Worm (Caenorhabditis elegans): ENCODE data around the gene nhr-108.
"Not testable (repeated sequence)": the region's sequence is repeated elsewhere in the genome, so short reads cannot be mapped to it uniquely, and the experiment has no call there.

nhr-108 gene

DNA sequence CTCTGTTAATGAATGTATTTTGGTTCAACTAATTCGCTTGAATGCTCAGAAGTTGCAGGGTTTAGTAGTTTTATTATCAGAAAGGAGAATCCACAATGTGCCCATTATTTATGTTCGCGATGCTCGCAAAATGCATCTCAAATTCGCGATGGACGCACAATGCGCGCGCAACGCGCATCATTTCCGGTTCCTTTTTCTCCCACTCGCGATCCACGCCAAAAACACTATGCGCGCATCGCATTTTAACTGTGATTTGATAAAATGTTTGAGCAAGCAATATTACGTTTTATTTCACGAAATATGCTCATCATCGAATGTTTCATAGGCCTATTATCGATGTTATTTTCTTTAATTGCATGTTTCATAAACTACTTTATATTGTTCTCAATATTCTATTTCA is 5.6 kb upstream of the nhr-108 start, which contains the start of gene srbc-77:
Gene srbc-77 (plus strand): TSS at position 301 of the 400 bp plus-strand sequence.
- TF ChIP-seq lin-1 (GFP tag; IDR thresholded peaks at IDR 0.05); egl-43 (GFP tag; IDR thresholded peaks at IDR 0.05); F49E8.2 (tag; optimal IDR thresholded peaks at IDR 0.05; ENCODE audit: borderline replicate concordance): not testable (repeated sequence)

DNA sequence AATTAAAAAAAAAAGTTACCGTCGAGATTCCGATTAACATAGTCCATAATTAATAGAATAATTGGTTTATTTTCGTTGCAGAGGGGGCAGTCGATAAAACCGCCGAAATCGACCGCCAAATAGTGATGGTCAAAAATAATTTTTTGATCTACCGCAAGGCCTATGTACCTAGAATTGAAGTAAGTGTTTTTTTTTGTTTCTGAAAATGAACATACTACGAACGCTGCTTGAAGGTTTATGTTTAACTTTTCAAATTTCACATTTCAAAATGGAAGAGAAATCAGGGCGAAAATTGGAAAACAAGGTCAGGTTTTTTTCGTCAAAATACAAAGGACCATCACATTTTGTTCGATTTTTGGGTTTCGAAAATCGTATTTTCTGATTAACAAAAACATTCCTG is 4.1 kb upstream of the nhr-108 start, which contains the start of gene pzf-1:
Gene pzf-1 (minus strand): TSS at position 101 of the 400 bp plus-strand sequence.
- TF ChIP-seq F26F4.8 (GFP tag; conservative IDR thresholded peaks at IDR 0.05), result no peak
- no peak for TF ChIP-seq ceh-82 (tag; optimal IDR thresholded peaks at IDR 0.05)
- no peak for TF ChIP-seq arid-1 (GFP tag; conservative IDR thresholded peaks at IDR 0.05)
- TF ChIP-seq saeg-2 (GFP tag; IDR thresholded peaks at IDR 0.05), result no peak
- TF ChIP-seq dmd-9 (GFP tag; IDR thresholded peaks at IDR 0.05), result no peak

- TF ChIP-seq ceh-28 (tag; optimal IDR thresholded peaks at IDR 0.05) (no peak), F26F4.8 (GFP tag; conservative IDR thresholded peaks at IDR 0.05) (no peak), F37D6.2 (tag; optimal IDR thresholded peaks at IDR 0.05) (no peak), nhr-102 (tag; optimal IDR thresholded peaks at IDR 0.05) (no peak), pqm-1 (tag; optimal IDR thresholded peaks at IDR 0.05) (no peak), zip-11 (GFP tag; IDR thresholded peaks at IDR 0.05) (no peak), fos-1 (tag; optimal IDR thresholded peaks at IDR 0.05) (no peak), nhr-111 (GFP tag; optimal IDR thresholded peaks at IDR 0.05) (no peak), ceh-82 (tag; optimal IDR thresholded peaks at IDR 0.05) (no peak), spr-1 (tag; optimal IDR thresholded peaks at IDR 0.05) (no peak), ceh-32 (tag; optimal IDR thresholded peaks at IDR 0.05; ENCODE audit: poor library complexity) (no peak), dve-1 (tag; optimal IDR thresholded peaks at IDR 0.05; ENCODE audit: insufficient read depth) (no peak), nhr-77 (tag; optimal IDR thresholded peaks at IDR 0.05) (no peak), ceh-44 (GFP tag; IDR thresholded peaks at IDR 0.05) (no peak), tag-97 (GFP tag; IDR thresholded peaks at IDR 0.05) (no peak), mdl-1 (tag; optimal IDR thresholded peaks at IDR 0.05) (no peak), madf-9 (GFP tag; conservative IDR thresholded peaks at IDR 0.05) (no peak), nhr-76 (tag; optimal IDR thresholded peaks at IDR 0.05) (no peak)
Measured at ce11 chrV:15922979-15923378, 1.3 kb downstream of the nhr-108 start, which contains the start of gene F35E8.13. Gene F35E8.13 (plus strand): TSS chrV:15923279.

DNA sequence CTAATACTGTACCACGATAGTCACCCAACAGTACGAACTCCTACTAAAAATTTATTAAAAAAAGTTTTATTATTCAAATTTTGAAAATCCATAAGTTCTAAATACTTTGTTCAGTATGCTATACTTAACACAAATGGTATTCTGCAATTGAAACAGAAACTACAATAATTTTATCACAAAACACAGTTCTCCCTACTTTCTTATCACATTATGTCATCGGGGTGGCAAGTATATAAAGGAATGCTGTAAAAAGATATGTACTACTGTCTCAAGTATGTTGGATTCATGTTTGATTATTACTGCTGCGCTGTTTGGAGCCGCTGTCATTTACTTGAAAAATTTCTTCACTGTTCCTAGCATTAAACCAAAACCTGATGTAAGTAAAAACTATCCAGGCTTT is 3.2 kb downstream of the nhr-108 start, which contains the start of gene cdr-1:
Gene cdr-1 (plus strand): TSS at position 208 of the 400 bp plus-strand sequence.
- TF ChIP-seq unc-62 (GFP tag; optimal IDR thresholded peaks at IDR 0.05 in 1 of 2), result peak in 1 of 2 experiments; percentile 36
- TF ChIP-seq unc-62 (tag; optimal IDR thresholded peaks at IDR 0.05), result no peak
- TF ChIP-seq gei-8 (GFP tag; optimal IDR thresholded peaks at IDR 0.05), result no peak
- TF ChIP-seq F10B5.3 (tag; optimal IDR thresholded peaks at IDR 0.05), result no peak
- TF ChIP-seq mes-2 (tag; optimal IDR thresholded peaks at IDR 0.05; ENCODE audit: poor library complexity, severe bottlenecking), result no peak
- TF ChIP-seq zag-1 (tag; optimal IDR thresholded peaks at IDR 0.05), result no peak
- no peak for TF ChIP-seq dmd-8 (GFP tag; IDR thresholded peaks at IDR 0.05)
- TF ChIP-seq hif-1 (tag; optimal IDR thresholded peaks at IDR 0.05), result no peak
- TF ChIP-seq nhr-28 (tag; optimal IDR thresholded peaks at IDR 0.05), result peak; percentile 93
- TF ChIP-seq pqm-1 (tag; optimal IDR thresholded peaks at IDR 0.05), result peak; percentile 39
- TF ChIP-seq T26A8.4 (GFP tag; IDR thresholded peaks at IDR 0.05), result no peak

DNA sequence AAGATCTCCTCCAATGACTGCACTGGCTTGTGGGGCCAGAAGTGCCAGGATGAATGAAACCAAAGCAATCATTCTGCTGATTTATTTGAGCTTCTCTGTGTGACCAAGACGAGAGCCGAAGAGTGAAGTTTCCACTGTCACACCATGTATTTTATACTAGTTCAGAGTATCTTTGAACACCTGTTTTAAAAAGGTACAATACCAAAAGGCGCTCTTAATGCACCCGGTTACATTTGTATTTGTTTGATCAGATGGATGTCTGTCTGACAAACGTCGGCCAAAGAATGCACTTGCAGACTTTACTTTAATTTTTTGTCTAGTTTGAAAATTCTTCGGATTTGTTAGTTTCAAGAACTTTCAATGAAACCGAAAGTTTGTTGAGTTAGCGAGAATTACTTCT is 4.0 kb downstream of the nhr-108 start, which contains the start of gene F35E8.10:
Gene F35E8.10 (minus strand): TSS at position 101 of the 400 bp plus-strand sequence.
- TF ChIP-seq egl-43 (GFP tag; IDR thresholded peaks at IDR 0.05), result no peak
- no peak for TF ChIP-seq mxl-2 (GFP tag; conservative IDR thresholded peaks at IDR 0.05)
- TF ChIP-seq fkh-10 (GFP tag; optimal IDR thresholded peaks at IDR 0.05), result no peak
- TF ChIP-seq nhr-25 (tag; optimal IDR thresholded peaks at IDR 0.05; ENCODE audit: borderline replicate concordance, insufficient read depth), result no peak
- no peak for TF ChIP-seq tra-1 (GFP tag; IDR thresholded peaks at IDR 0.05)
- TF ChIP-seq nhr-11 (tag; optimal IDR thresholded peaks at IDR 0.05), result no peak
- TF ChIP-seq aly-2 (tag; optimal IDR thresholded peaks at IDR 0.05), result no peak

All from whole organism, L4 larva.